ENCODE assay signal across 1 fruit fly cellular context in the genomic region with DNA sequence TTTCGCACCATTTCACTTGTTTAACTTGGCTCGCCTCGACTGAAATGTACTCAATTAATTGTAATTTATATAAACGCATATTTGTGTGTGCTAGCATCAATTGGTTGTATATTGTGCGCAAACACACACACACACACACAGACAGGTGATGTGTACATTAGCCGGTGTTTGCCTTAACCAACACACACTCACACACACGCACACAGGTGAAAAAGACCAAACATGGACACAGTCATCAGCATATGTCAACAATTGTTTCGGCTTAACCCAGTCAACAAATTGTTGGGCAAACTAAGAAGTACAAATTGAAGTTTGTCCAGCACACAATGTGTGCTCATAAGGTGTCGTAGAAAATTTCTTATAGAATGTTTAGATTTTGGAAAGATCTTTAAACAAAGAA.
A peak's percentile ranks its signal among the peaks of the same experiment; 100 is the strongest.
TF ChIP-seq lines count a peak whose summit lies in the region.

No protein-coding gene starts in this region.

TF ChIP-seq in whole organism, embryonic, 481 proteins besides CTCF, POLR2A, EP300 and RAD21 (continued from another document):
- no peak for TF ChIP-seq ara (GFP tag; IDR thresholded peaks at IDR 0.05; lab: Robert Waterston, UW)
- TF ChIP-seq CoRest (tag; optimal IDR thresholded peaks at IDR 0.05; lab: Kevin White, UChicago) = peak; percentile 21
- TF ChIP-seq Lhr (GFP tag; optimal IDR thresholded peaks at IDR 0.05; lab: Kevin White, UChicago) = no peak
- no peak for TF ChIP-seq HHEX (GFP tag; optimal IDR thresholded peaks at IDR 0.05; lab: Kevin White, UChicago)
- no peak for TF ChIP-seq scrt (GFP tag; optimal IDR thresholded peaks at IDR 0.05; lab: Kevin White, UChicago)
- TF ChIP-seq yki (optimal IDR thresholded peaks at IDR 0.05; lab: Kevin White, UChicago) = no peak
- TF ChIP-seq ind (GFP tag; optimal IDR thresholded peaks at IDR 0.05; lab: Kevin White, UChicago) = no peak
- TF ChIP-seq NfI (GFP tag; optimal IDR thresholded peaks at IDR 0.05; lab: Kevin White, UChicago) = no peak
- peak; percentile 48 for TF ChIP-seq cg (GFP tag; optimal IDR thresholded peaks at IDR 0.05; lab: Kevin White, UChicago)
- no peak for TF ChIP-seq sna (GFP tag; IDR thresholded peaks at IDR 0.05; lab: Robert Waterston, UW; ENCODE audit: partially characterized antibody)
- no peak for TF ChIP-seq CG4360 (GFP tag; IDR thresholded peaks at IDR 0.05; lab: Robert Waterston, UW)
- no peak for TF ChIP-seq mirr (GFP tag; optimal IDR thresholded peaks at IDR 0.05; lab: Kevin White, UChicago)
